Worm (Caenorhabditis elegans) whole organism, mixed stage, embryonic: ENCODE measurements around the gene Y69H2.3.

ENCODE experiments used
- blmp-1 ChIP-seq: fragments of 150-350 bp; optimal IDR thresholded peaks from 2 replicates; lab custom pipeline; 2014; ENCODE audit warnings: missing biosample characterization, missing genetic modification characterization
- ces-1 ChIP-seq: fragments of 150-350 bp; optimal IDR thresholded peaks from 2 replicates; lab custom pipeline; 2014; ENCODE audit warnings: missing biosample characterization, missing genetic modification reagents, missing genetic modification characterization
- elt-3 ChIP-seq: fragments of 150-350 bp; optimal IDR thresholded peaks from 2 replicates; lab custom pipeline; 2014; ENCODE audit warnings: missing biosample characterization, missing genetic modification characterization
- lin-32 ChIP-seq: fragments of 200-800 bp; sonication (Bioruptor generic); optimal IDR thresholded peaks from 2 replicates; lab custom pipeline; 2018; ENCODE audit warnings: mild to moderate bottlenecking, missing genetic modification characterization, missing compliant biosample characterization
- lsy-2 ChIP-seq: fragments of 150-350 bp; optimal IDR thresholded peaks from 2 replicates; lab custom pipeline; 2014; ENCODE audit warnings: missing biosample characterization, missing genetic modification characterization
- sem-2 ChIP-seq: fragments of 200-800 bp; sonication (Bioruptor generic); optimal IDR thresholded peaks from 2 replicates; lab custom pipeline; 2018; ENCODE audit warnings: mild to moderate bottlenecking, missing genetic modification characterization, missing compliant biosample characterization
- unc-62 ChIP-seq: fragments of 150-350 bp; optimal IDR thresholded peaks from 2 replicates; lab custom pipeline; 2014; ENCODE audit warnings: missing biosample characterization, missing genetic modification reagents, missing genetic modification characterization

DNA sequence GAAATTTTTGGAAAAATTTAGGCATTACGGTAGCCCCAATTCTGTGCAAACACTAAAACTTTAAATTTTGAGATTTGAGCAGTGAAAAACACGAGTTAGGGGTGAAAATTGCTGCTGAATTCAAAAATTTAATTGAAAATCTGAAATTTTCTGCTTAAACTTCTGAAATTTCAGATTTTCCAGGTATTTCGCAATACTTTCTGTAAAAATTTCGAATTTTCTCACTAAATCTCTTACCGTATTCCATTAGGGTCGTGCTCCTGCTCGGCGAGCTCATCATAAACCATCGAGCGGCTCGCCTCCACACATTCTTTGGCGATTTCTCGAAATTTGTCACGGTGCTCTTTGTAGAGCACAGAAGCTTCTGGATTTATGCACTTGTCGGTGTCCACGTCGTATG, 23.4 kb upstream of the Y69H2.3 start:
- TF ChIP-seq sem-2 (GFP tag; lab: Kevin White, UChicago) (no peak), unc-62 (GFP tag; lab: Kevin White, UChicago) (no peak), lsy-2 (tag; lab: Kevin White, UChicago) (no peak), blmp-1 (no peak), elt-3 (tag; lab: Kevin White, UChicago) (no peak), ces-1 (no peak), lin-32 (GFP tag; lab: Kevin White, UChicago) (no peak)
